Worm (Caenorhabditis elegans): ENCODE results near the gene ugt-4.

ce11 chrV:12773852-12774251 is 21.3 kb downstream of the ugt-4 start:
- TF ChIP-seq sma-9 (GFP tag; optimal IDR thresholded peaks at IDR 0.05) (no peak), sma-9 (tag; optimal IDR thresholded peaks at IDR 0.05) (no peak), ztf-11 (tag; optimal IDR thresholded peaks at IDR 0.05) (no peak), ama-1 (optimal IDR thresholded peaks at IDR 0.05) (no peak), lin-39 (tag; optimal IDR thresholded peaks at IDR 0.05) (no peak), egl-27 (tag; optimal IDR thresholded peaks at IDR 0.05) (no peak), nhr-11 (tag; optimal IDR thresholded peaks at IDR 0.05) (no peak), fos-1 (tag; optimal IDR thresholded peaks at IDR 0.05) (no peak), nhr-25 (tag; optimal IDR thresholded peaks at IDR 0.05) (no peak), R02D3.7 (tag; optimal IDR thresholded peaks at IDR 0.05) (no peak), aly-2 (tag; optimal IDR thresholded peaks at IDR 0.05) (no peak), nhr-237 (tag; optimal IDR thresholded peaks at IDR 0.05) (no peak), nhr-12 (tag; optimal IDR thresholded peaks at IDR 0.05) (no peak), peb-1 (tag; optimal IDR thresholded peaks at IDR 0.05) (no peak), lsy-2 (tag; optimal IDR thresholded peaks at IDR 0.05) (no peak)
